Fruit fly (Drosophila melanogaster): ENCODE measurements around the gene CG16974.

The CG16974 gene

dm6 chr2L:13146254-13146653 lies 45.5 kb downstream of the CG16974 start (continued):
- TF ChIP-seq NK7.1 (GFP tag; optimal IDR thresholded peaks at IDR 0.05) = no peak
- peak; percentile 12 for TF ChIP-seq CG11504 (tag; optimal IDR thresholded peaks at IDR 0.05)
- TF ChIP-seq oc (tag; optimal IDR thresholded peaks at IDR 0.05) = no peak
- TF ChIP-seq hth (optimal IDR thresholded peaks at IDR 0.05) = no peak
- 0 out of 3 replicates have a peak, but pooled peaks have one; percentile 32 for TF ChIP-seq CG3726 (GFP tag; IDR thresholded peaks at IDR 0.05)

dm6 chr2L:13145035-13145683 lies 46.6 kb downstream of the CG16974 start:
- TF ChIP-seq CG11723 (GFP tag; optimal IDR thresholded peaks at IDR 0.05) = peak; percentile 35
- 0 out of 3 replicates have a peak, but pooled peaks have one; percentile 55 for TF ChIP-seq CG6175 (GFP tag; IDR thresholded peaks at IDR 0.05)
- TF ChIP-seq CG7372 (GFP tag; IDR thresholded peaks at IDR 0.05) = peak; percentile 74
- TF ChIP-seq zen (tag; optimal IDR thresholded peaks at IDR 0.05) = no peak
- TF ChIP-seq ATbp (GFP tag; optimal IDR thresholded peaks at IDR 0.05) = peak; percentile 10
- TF ChIP-seq fru (optimal IDR thresholded peaks at IDR 0.05) = no peak
- peak; percentile 80; the same call in 2 of the 3 replicates for TF ChIP-seq Mrtf (GFP tag; IDR thresholded peaks at IDR 0.05)
- peak; percentile 64 for TF ChIP-seq odd (GFP tag; optimal IDR thresholded peaks at IDR 0.05)
- peak; percentile 73 for TF ChIP-seq CG32767 (GFP tag; IDR thresholded peaks at IDR 0.05)
- peak; percentile 81 for TF ChIP-seq CG11456 (GFP tag; IDR thresholded peaks at IDR 0.05)
- TF ChIP-seq zfh2 (GFP tag; optimal IDR thresholded peaks at IDR 0.05) = peak; percentile 78
- no peak for TF ChIP-seq inv (GFP tag; IDR thresholded peaks at IDR 0.05; ENCODE audit: partially characterized antibody)
- peak; percentile 74 for TF ChIP-seq CG6765 (GFP tag; optimal IDR thresholded peaks at IDR 0.05)
- TF ChIP-seq Sry-δ (GFP tag; optimal IDR thresholded peaks at IDR 0.05) = peak; percentile 30
- TF ChIP-seq kah (GFP tag; optimal IDR thresholded peaks at IDR 0.05) = no peak
- TF ChIP-seq Meics (GFP tag; optimal IDR thresholded peaks at IDR 0.05) = peak; percentile 90
- TF ChIP-seq ci (GFP tag; IDR thresholded peaks at IDR 0.05) = peak; percentile 37; the same call in 1 of the 3 replicates
- peak; percentile 79 for TF ChIP-seq mam (GFP tag; optimal IDR thresholded peaks at IDR 0.05)
- no peak for TF ChIP-seq pita (GFP tag; optimal IDR thresholded peaks at IDR 0.05)
- peak; percentile 68 for TF ChIP-seq CG18619 (GFP tag; optimal IDR thresholded peaks at IDR 0.05)
- TF ChIP-seq CG10462 (GFP tag; optimal IDR thresholded peaks at IDR 0.05) = peak; percentile 16
- peak; percentile 70 for TF ChIP-seq CG10274 (GFP tag; optimal IDR thresholded peaks at IDR 0.05)
- no peak for TF ChIP-seq trh (GFP tag; optimal IDR thresholded peaks at IDR 0.05)
- TF ChIP-seq CG4404 (GFP tag; IDR thresholded peaks at IDR 0.05) = peak; percentile 44; the same call in 1 of the 2 replicates
- TF ChIP-seq CG17385 (GFP tag; optimal IDR thresholded peaks at IDR 0.05) = peak; percentile 66
- peak; percentile 70 for TF ChIP-seq wdn (GFP tag; IDR thresholded peaks at IDR 0.05)
- peak; percentile 8 for TF ChIP-seq kni (GFP tag; optimal IDR thresholded peaks at IDR 0.05)
- peak; percentile 8 for TF ChIP-seq CG15601 (tag; optimal IDR thresholded peaks at IDR 0.05)
- no peak for TF ChIP-seq ato (GFP tag; IDR thresholded peaks at IDR 0.05; ENCODE audit: partially characterized antibody)
- TF ChIP-seq MTF-1 (GFP tag; optimal IDR thresholded peaks at IDR 0.05; ENCODE audit: borderline replicate concordance) = no peak
- peak; percentile 95 for TF ChIP-seq Med (GFP tag)
- peak; percentile 39; the same call in 1 of the 2 replicates for TF ChIP-seq sens-2 (GFP tag; IDR thresholded peaks at IDR 0.05)
- TF ChIP-seq slp2 (GFP tag; optimal IDR thresholded peaks at IDR 0.05) = peak; percentile 46
- TF ChIP-seq CG2116 (GFP tag; optimal IDR thresholded peaks at IDR 0.05) = no peak
- TF ChIP-seq Mad (GFP tag; optimal IDR thresholded peaks at IDR 0.05) = no peak
- TF ChIP-seq CG2678 (tag; optimal IDR thresholded peaks at IDR 0.05) = peak; percentile 92
- TF ChIP-seq bowl (GFP tag; IDR thresholded peaks at IDR 0.05) = 0 out of 2 replicates have a peak, but pooled peaks have one; percentile 28
- peak; percentile 84 for TF ChIP-seq unpg (GFP tag; optimal IDR thresholded peaks at IDR 0.05)
- TF ChIP-seq B-H1 (GFP tag; IDR thresholded peaks at IDR 0.05) = peak; percentile 50; the same call in 1 of the 3 replicates
- no peak for TF ChIP-seq Lim3 (GFP tag; IDR thresholded peaks at IDR 0.05)
- TF ChIP-seq dpn (GFP tag; optimal IDR thresholded peaks at IDR 0.05) = peak; percentile 73 to 80
- no peak for TF ChIP-seq CG3065 (GFP tag; optimal IDR thresholded peaks at IDR 0.05)
- peak; percentile 45 for TF ChIP-seq CG1647 (GFP tag; optimal IDR thresholded peaks at IDR 0.05)
- TF ChIP-seq CG33213 (GFP tag; optimal IDR thresholded peaks at IDR 0.05) = peak; percentile 54
